Fruit fly (Drosophila melanogaster): ENCODE results near the gene Ip259.

DNA sequence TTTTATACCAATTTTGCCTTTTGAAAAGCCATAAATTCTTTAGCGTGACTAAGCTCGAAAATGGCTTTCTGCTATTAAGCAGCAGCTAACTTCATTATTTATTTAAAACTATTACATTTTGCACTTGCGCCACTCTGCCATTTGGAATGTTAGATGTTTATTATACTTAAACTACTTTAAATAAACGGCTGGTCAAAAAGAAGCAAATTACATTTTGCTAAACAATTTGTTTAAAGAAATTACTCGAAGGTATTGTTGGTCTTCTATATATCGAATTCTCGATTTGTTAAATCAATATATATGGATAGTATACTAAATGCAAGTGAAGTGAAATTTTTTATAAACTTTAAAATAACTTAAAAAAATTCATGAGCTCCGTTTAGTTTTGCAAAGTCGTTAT, 44.1 kb downstream of the Ip259 start, which contains the start of gene ppk10:
- TF ChIP-seq CG8290 (GFP tag; optimal IDR thresholded peaks at IDR 0.05) (no peak), CG8290 (tag; optimal IDR thresholded peaks at IDR 0.05) (no peak), TFAM (GFP tag; optimal IDR thresholded peaks at IDR 0.05) (no peak), abd-A (tag; optimal IDR thresholded peaks at IDR 0.05) (no peak), Fer1 (GFP tag; optimal IDR thresholded peaks at IDR 0.05) (no peak)
